Worm (Caenorhabditis elegans): ENCODE measurements around the gene T06D4.1.

DNA sequence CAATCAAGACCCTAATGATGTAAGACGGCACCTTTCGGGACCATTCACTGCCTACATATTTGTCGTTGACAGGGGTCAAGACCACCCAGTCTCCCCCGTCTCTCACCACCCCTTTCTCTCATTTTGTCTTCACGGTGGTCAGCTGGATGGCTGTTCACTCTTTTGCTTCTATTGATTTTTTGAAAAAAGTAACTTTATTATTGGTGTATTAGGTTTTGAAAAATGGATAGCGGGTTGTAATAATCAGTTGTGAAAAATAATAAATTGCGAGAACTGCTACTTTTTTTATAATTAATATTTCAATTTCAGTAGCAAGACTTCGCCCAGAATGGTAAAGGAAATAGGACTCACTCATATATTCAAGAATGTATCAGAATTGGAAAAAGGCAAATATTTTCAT is 4.8 kb upstream of the T06D4.1 start, which contains the start of gene bath-9:
- TF ChIP-seq tab-1 (GFP tag; IDR thresholded peaks at IDR 0.05) (no peak), T22C8.4 (GFP tag; IDR thresholded peaks at IDR 0.05) (no peak), klf-2 (GFP tag; conservative IDR thresholded peaks at IDR 0.05) (no peak), flt-1 (GFP tag; IDR thresholded peaks at IDR 0.05) (no peak), cog-1 (tag; optimal IDR thresholded peaks at IDR 0.05) (no peak), ztf-29 (GFP tag; IDR thresholded peaks at IDR 0.05) (no peak), ref-1 (GFP tag; conservative IDR thresholded peaks at IDR 0.05) (no peak), med-1 (GFP tag; optimal IDR thresholded peaks at IDR 0.05; ENCODE audit: insufficient read depth) (no peak), ztf-23 (GFP tag; IDR thresholded peaks at IDR 0.05) (no peak)
